Fruit fly (Drosophila melanogaster) whole organism, adult: Measurements from ENCODE around the gene ncd.

Experiments used
- CG1620 ChIP-seq: fragments of 200-800 bp; sonication (Bioruptor generic); optimal IDR thresholded peaks from 2 replicates; lab custom pipeline; 2016; ENCODE audit warnings: missing biosample characterization, missing genetic modification characterization
- ovo ChIP-seq: fragments of 200-800 bp; sonication (Bioruptor generic); optimal IDR thresholded peaks from 2 replicates; lab custom pipeline; 2016; ENCODE audit warnings: missing biosample characterization, missing genetic modification characterization
- pad ChIP-seq: fragments of 200-800 bp; sonication (Bioruptor generic); optimal IDR thresholded peaks from 3 replicates; lab custom pipeline; 2017; ENCODE audit warnings: missing biosample characterization, missing genetic modification characterization, mild to moderate bottlenecking, moderate library complexity, missing genetic modification reagents

- TF ChIP-seq pad (peak; percentile 60), ovo (peak; percentile 5), CG1620 (GFP tag; lab: Kevin White, UChicago) (peak; percentile 37)
These were observed 7.8 kb downstream of the ncd start, which contains the start of the genes Rnb and Drice for dm6 chr3R:29798966-29799680.
